Worm (Caenorhabditis elegans) whole organism, late embryonic: Measurements from ENCODE around the gene acy-1.
A peak's percentile ranks its signal among the peaks of the same experiment; 100 is the strongest.
"Not testable (repeated sequence)": the region's sequence is repeated elsewhere in the genome, so short reads cannot be mapped to it uniquely, and the experiment has no call there.

Experiments
- C08G9.2 ChIP-seq: sonication (generic microtip); optimal IDR thresholded peaks from 2 replicates; lab custom pipeline; 2016; ENCODE audit warnings: mild to moderate bottlenecking, missing genetic modification characterization, moderate library complexity, missing compliant biosample characterization
- C38D4.7 ChIP-seq: fragments of 200-800 bp; sonication (Bioruptor generic); optimal IDR thresholded peaks from 2 replicates; lab custom pipeline; 2018; ENCODE audit warnings: mild to moderate bottlenecking, missing genetic modification characterization, moderate library complexity, missing compliant biosample characterization
- K02D7.2 ChIP-seq: sonication (generic microtip); optimal IDR thresholded peaks from 2 replicates; lab custom pipeline; 2017; ENCODE audit warnings: mild to moderate bottlenecking, missing genetic modification characterization, missing compliant biosample characterization
- K09A11.1 ChIP-seq: sonication (generic microtip); optimal IDR thresholded peaks from 2 replicates; lab custom pipeline; 2017; ENCODE audit warnings: antibody characterized with exemption, mild to moderate bottlenecking, missing genetic modification characterization, missing compliant biosample characterization; ENCODE audit not compliant: insufficient read depth
- T23F11.4 ChIP-seq: fragments of 200-800 bp; sonication (Bioruptor generic); optimal IDR thresholded peaks from 2 replicates; lab custom pipeline; 2018; ENCODE audit warnings: mild to moderate bottlenecking, missing genetic modification characterization, missing compliant biosample characterization
- ahr-1 ChIP-seq: sonication (generic microtip); optimal IDR thresholded peaks from 2 replicates; lab custom pipeline; 2016; ENCODE audit warnings: missing genetic modification characterization, missing compliant biosample characterization
- ama-1 ChIP-seq: fragments of 150-350 bp; optimal IDR thresholded peaks from 2 replicates; lab custom pipeline; 2014
- ceh-18 ChIP-seq: sonication (generic microtip); optimal IDR thresholded peaks from 2 replicates; lab custom pipeline; 2016; ENCODE audit warnings: missing genetic modification characterization, missing compliant biosample characterization
- ceh-22 ChIP-seq: sonication (generic microtip); optimal IDR thresholded peaks from 2 replicates; lab custom pipeline; 2017; ENCODE audit warnings: missing biosample characterization, missing genetic modification characterization
- ceh-24 ChIP-seq: sonication (generic microtip); optimal IDR thresholded peaks from 2 replicates; lab custom pipeline; 2016; ENCODE audit warnings: mild to moderate bottlenecking, missing genetic modification characterization, missing compliant biosample characterization
- ceh-30 ChIP-seq: fragments of 150-350 bp; optimal IDR thresholded peaks from 2 replicates; lab custom pipeline; 2014; ENCODE audit warnings: missing biosample characterization, missing genetic modification characterization
- ceh-31 ChIP-seq: sonication (generic microtip); optimal IDR thresholded peaks from 2 replicates; lab custom pipeline; 2016; ENCODE audit warnings: missing genetic modification characterization, missing compliant biosample characterization
- ceh-34 ChIP-seq: sonication (generic microtip); optimal IDR thresholded peaks from 2 replicates; lab custom pipeline; 2016; ENCODE audit warnings: mild to moderate bottlenecking, missing genetic modification characterization, missing compliant biosample characterization
- ceh-48 ChIP-seq: sonication (generic microtip); optimal IDR thresholded peaks from 2 replicates; lab custom pipeline; 2016; ENCODE audit warnings: missing genetic modification characterization, inconsistent platforms, missing compliant biosample characterization
- elt-2 ChIP-seq: sonication (generic microtip); optimal IDR thresholded peaks from 2 replicates; lab custom pipeline; 2016; ENCODE audit warnings: missing genetic modification reagents, missing genetic modification characterization, missing compliant biosample characterization
- elt-4 ChIP-seq: sonication (generic microtip); optimal IDR thresholded peaks from 2 replicates; lab custom pipeline; 2016; ENCODE audit warnings: missing genetic modification characterization, missing compliant biosample characterization
- eyg-1 ChIP-seq: sonication (generic microtip); optimal IDR thresholded peaks from 2 replicates; lab custom pipeline; 2016; ENCODE audit warnings: missing genotype, missing genetic modification characterization, missing compliant biosample characterization
- fkh-10 ChIP-seq: fragments of 150-350 bp; optimal IDR thresholded peaks from 2 replicates; lab custom pipeline; 2014; ENCODE audit warnings: missing biosample characterization, missing genetic modification reagents, missing genetic modification characterization
- gmeb-2 ChIP-seq: sonication (generic microtip); optimal IDR thresholded peaks from 2 replicates; lab custom pipeline; 2016; ENCODE audit warnings: missing genetic modification characterization, inconsistent platforms, missing compliant biosample characterization
- hlh-15 ChIP-seq: sonication (generic microtip); optimal IDR thresholded peaks from 2 replicates; lab custom pipeline; 2016; ENCODE audit warnings: missing genetic modification characterization, missing compliant biosample characterization
- hlh-30 ChIP-seq: sonication (generic microtip); optimal IDR thresholded peaks from 2 replicates; lab custom pipeline; 2017; ENCODE audit warnings: antibody characterized with exemption, missing genetic modification characterization, missing compliant biosample characterization; ENCODE audit not compliant: insufficient read depth
- hlh-8 ChIP-seq: sonication (generic microtip); optimal IDR thresholded peaks from 2 replicates; lab custom pipeline; 2016; ENCODE audit warnings: missing genotype, missing genetic modification characterization, missing compliant biosample characterization
- lin-11 ChIP-seq: fragments of 200-800 bp; sonication (Bioruptor generic); optimal IDR thresholded peaks from 2 replicates; lab custom pipeline; 2018; ENCODE audit warnings: mild to moderate bottlenecking, missing genetic modification characterization, missing compliant biosample characterization
- madf-2 ChIP-seq: sonication (generic microtip); optimal IDR thresholded peaks from 2 replicates; lab custom pipeline; 2017; ENCODE audit warnings: missing genetic modification characterization, missing compliant biosample characterization
- mec-3 ChIP-seq: sonication (generic microtip); optimal IDR thresholded peaks from 2 replicates; lab custom pipeline; 2016; ENCODE audit warnings: borderline replicate concordance, missing genetic modification characterization, missing compliant biosample characterization
- npax-4 ChIP-seq: sonication (generic microtip); optimal IDR thresholded peaks from 2 replicates; lab custom pipeline; 2016; ENCODE audit warnings: missing genetic modification characterization, missing compliant biosample characterization
- pat-9 ChIP-seq: fragments of 200-800 bp; sonication (Bioruptor generic); optimal IDR thresholded peaks from 2 replicates; lab custom pipeline; 2018; ENCODE audit warnings: mild to moderate bottlenecking, missing genetic modification characterization, moderate library complexity, missing compliant biosample characterization
- pha-2 ChIP-seq: sonication (generic microtip); optimal IDR thresholded peaks from 2 replicates; lab custom pipeline; 2017; ENCODE audit warnings: mild to moderate bottlenecking, missing genetic modification characterization, missing compliant biosample characterization
- pha-4 ChIP-seq: fragments of 150-350 bp; optimal IDR thresholded peaks from 2 replicates; lab custom pipeline; 2018; ENCODE audit warnings: missing biosample characterization, missing genetic modification reagents, missing genetic modification characterization
- pqm-1 ChIP-seq: sonication (generic microtip); optimal IDR thresholded peaks from 2 replicates; lab custom pipeline; 2016; ENCODE audit warnings: missing genetic modification characterization, missing compliant biosample characterization
- ref-2 ChIP-seq: sonication (generic microtip); optimal IDR thresholded peaks from 2 replicates; lab custom pipeline; 2016; ENCODE audit warnings: missing genetic modification characterization, missing compliant biosample characterization
- syd-9 ChIP-seq: sonication (generic microtip); optimal IDR thresholded peaks from 2 replicates; lab custom pipeline; 2016; ENCODE audit warnings: mild to moderate bottlenecking, missing genetic modification characterization, moderate library complexity, missing compliant biosample characterization
- ttx-3 ChIP-seq: sonication (generic microtip); optimal IDR thresholded peaks from 2 replicates; lab custom pipeline; 2016; ENCODE audit warnings: missing genetic modification reagents, missing genetic modification characterization, missing compliant biosample characterization
- unc-3 ChIP-seq, 2 experiments: fragments of 200-800 bp in 1 of 2; sonication (Bioruptor generic) in 1 of 2; sonication (generic microtip) in 1 of 2; conservative IDR thresholded peaks in 1 of 2; optimal IDR thresholded peaks in 1 of 2; 2 replicates each; pipeline versions ENCODE4 v1.3.6 to Lab custom; 2016 to 2022; ENCODE audit warnings: missing compliant biosample characterization in 2 of 2, missing genetic modification characterization in 2 of 2, missing genetic modification reagents in 1 of 2
- unc-42 ChIP-seq: sonication (generic microtip); optimal IDR thresholded peaks from 2 replicates; lab custom pipeline; 2016; ENCODE audit warnings: missing genotype, missing genetic modification characterization, missing compliant biosample characterization
- unc-55 ChIP-seq: sonication (generic microtip); optimal IDR thresholded peaks from 2 replicates; lab custom pipeline; 2017; ENCODE audit warnings: missing biosample characterization, missing genetic modification reagents, missing genetic modification characterization
- unc-86 ChIP-seq: sonication (generic microtip); optimal IDR thresholded peaks from 2 replicates; lab custom pipeline; 2016; ENCODE audit warnings: missing genetic modification characterization, missing compliant biosample characterization
- ztf-16 ChIP-seq: sonication (generic microtip); optimal IDR thresholded peaks from 2 replicates; lab custom pipeline; 2017; ENCODE audit warnings: missing genetic modification characterization, missing compliant biosample characterization

acy-1 gene

ce11 chrIII:4735443-4735842, 13.5 kb downstream of the acy-1 start, which contains the start of gene F17C8.7:
Gene F17C8.7, plus strand, starts transcription at chrIII:4735743.
- TF ChIP-seq hlh-15 (tag; lab: Kevin White, UChicago) (no peak), ref-2 (no peak), eyg-1 (tag; lab: Kevin White, UChicago) (no peak), ztf-16 (tag; lab: Kevin White, UChicago) (no peak), C08G9.2 (tag; lab: Kevin White, UChicago) (no peak), unc-55 (no peak), K02D7.2 (tag; lab: Kevin White, UChicago) (no peak), hlh-30 (tag; lab: Kevin White, UChicago) (no peak), ttx-3 (tag; lab: Kevin White, UChicago) (no peak), mec-3 (no peak), fkh-10 (GFP tag; lab: Kevin White, UChicago) (no peak), ahr-1 (tag; lab: Kevin White, UChicago) (no peak), pqm-1 (tag; lab: Kevin White, UChicago) (no peak)

DNA sequence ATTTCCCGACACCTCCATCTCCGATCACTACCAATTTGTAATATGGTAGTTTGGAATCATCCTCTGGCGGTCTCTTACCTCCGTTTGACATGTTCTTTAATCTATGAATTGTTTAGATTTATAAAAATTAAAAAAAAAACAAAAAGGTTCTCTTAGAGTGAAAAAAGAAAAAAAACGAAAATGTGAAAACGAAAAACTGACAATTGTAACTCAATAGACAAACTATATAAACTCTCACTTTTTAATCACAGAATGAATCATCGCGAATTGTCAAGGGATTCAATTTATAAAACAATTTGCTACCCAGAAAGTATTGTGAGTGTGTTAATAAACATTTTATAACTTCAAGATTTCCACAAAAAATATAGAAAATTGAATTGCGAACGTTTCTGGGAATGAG, 18.1 kb downstream of the acy-1 start, which contains the start of gene ras-2:
Gene ras-2, minus strand, starts transcription at position 101 of the 400 bp plus-strand sequence.
- TF ChIP-seq pha-2 (tag; lab: Kevin White, UChicago) (no peak), K02D7.2 (tag; lab: Kevin White, UChicago) (no peak), ceh-18 (tag; lab: Kevin White, UChicago) (no peak), ref-2 (no peak), lin-11 (no peak), ceh-31 (no peak), madf-2 (tag; lab: Kevin White, UChicago) (no peak), T23F11.4 (GFP tag; lab: Kevin White, UChicago) (no peak)

DNA sequence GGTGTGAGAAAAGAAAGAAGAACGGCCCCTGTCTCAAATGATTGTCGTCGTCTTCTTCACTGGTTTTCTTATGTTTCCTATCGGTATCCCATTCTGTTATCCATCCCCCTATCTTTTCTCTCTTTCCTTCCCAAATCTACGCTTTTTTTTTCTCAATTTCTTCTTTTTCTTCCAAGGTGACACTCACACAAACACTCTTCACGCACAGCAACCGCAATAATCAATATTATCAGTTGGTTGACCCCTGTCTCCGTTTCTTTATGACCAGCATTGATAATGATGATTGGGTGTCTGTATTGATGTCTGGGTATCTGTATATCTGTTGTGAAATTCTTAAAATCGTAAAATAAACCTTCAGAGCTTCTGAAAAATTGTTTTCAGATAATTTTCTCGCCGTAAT, 18.9 kb downstream of the acy-1 start:
- TF ChIP-seq syd-9, result no peak
- TF ChIP-seq elt-2 (tag; lab: Kevin White, UChicago), result peak; percentile 27
- no peak for TF ChIP-seq ceh-24 (tag; lab: Kevin White, UChicago)

DNA sequence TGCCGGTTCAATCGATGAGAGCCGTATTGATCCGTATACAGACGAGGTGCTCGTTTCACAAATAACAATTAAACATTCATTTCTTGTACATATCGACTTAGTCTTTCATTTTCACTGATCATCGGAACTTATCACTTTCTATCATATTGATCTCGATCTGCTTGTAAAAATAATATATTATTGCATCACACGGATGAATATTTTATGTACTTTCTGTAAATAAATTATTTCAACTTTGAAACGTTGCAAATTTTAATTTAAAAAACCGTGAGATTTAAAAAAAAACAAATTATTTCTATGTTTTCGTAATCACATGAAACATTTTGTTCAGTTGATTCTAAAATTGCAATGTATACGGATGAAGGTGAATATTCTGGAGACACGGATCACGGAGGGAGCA, 20.7 kb downstream of the acy-1 start, which contains the start of gene twk-6:
Gene twk-6, plus strand, starts transcription at position 301 of the 400 bp plus-strand sequence.
- TF ChIP-seq K09A11.1 (tag; lab: Kevin White, UChicago); pat-9 (tag; lab: Kevin White, UChicago); unc-86: not testable (repeated sequence)
- TF ChIP-seq, all 69 proteins: peak for 0; not testable (repeated sequence) for 69

DNA sequence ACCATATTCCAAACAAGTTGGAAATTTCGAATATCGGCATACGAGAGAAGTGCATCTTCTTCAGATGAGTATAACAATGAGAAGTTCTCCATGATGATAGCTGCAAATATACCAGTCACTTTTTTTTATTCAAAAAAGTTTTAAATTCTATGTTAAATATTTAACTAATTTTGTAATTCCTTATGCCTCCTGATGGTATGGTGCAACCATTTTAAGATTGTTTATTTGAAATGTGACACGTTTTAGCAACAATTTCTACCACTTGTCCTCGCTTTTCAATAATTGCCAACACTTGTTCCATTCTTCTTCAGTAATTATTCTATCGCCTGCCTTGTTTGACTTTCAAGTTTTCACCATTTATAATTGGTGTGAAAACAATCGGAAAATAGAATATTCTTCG, 24.0 kb downstream of the acy-1 start, which contains the start of gene F17C8.6:
Gene F17C8.6, minus strand, starts transcription at position 101 of the 400 bp plus-strand sequence.
- no peak for TF ChIP-seq ceh-31
- TF ChIP-seq unc-3 (GFP tag; conservative IDR thresholded peaks at IDR 0.05; lab: Robert Waterston, UW), result no peak
- TF ChIP-seq unc-3 (tag; optimal IDR thresholded peaks at IDR 0.05; lab: Kevin White, UChicago), result no peak
- TF ChIP-seq pha-4 (tag; lab: Kevin White, UChicago), result no peak
- TF ChIP-seq K02D7.2 (tag; lab: Kevin White, UChicago), result no peak
- TF ChIP-seq ttx-3 (tag; lab: Kevin White, UChicago), result no peak
- no peak for TF ChIP-seq ceh-22 (tag; lab: Kevin White, UChicago)
- TF ChIP-seq hlh-8 (tag; lab: Kevin White, UChicago), result no peak
- TF ChIP-seq elt-2 (tag; lab: Kevin White, UChicago), result no peak
- no peak for TF ChIP-seq lin-11
- no peak for TF ChIP-seq npax-4

- TF ChIP-seq fkh-10 (GFP tag; lab: Kevin White, UChicago) (no peak), hlh-30 (tag; lab: Kevin White, UChicago) (no peak), unc-3 (GFP tag; conservative IDR thresholded peaks at IDR 0.05; lab: Robert Waterston, UW) (no peak), unc-3 (tag; optimal IDR thresholded peaks at IDR 0.05; lab: Kevin White, UChicago) (no peak), ceh-24 (tag; lab: Kevin White, UChicago) (no peak), ceh-48 (tag; lab: Kevin White, UChicago) (no peak), T23F11.4 (GFP tag; lab: Kevin White, UChicago) (no peak), gmeb-2 (tag; lab: Kevin White, UChicago) (no peak), elt-4 (tag; lab: Kevin White, UChicago) (no peak), syd-9 (no peak), ceh-30 (tag; lab: Kevin White, UChicago) (no peak), lin-11 (no peak), C38D4.7 (no peak), ceh-34 (tag; lab: Kevin White, UChicago) (no peak), ceh-22 (tag; lab: Kevin White, UChicago) (no peak), ceh-18 (tag; lab: Kevin White, UChicago) (no peak), mec-3 (no peak), npax-4 (no peak), unc-42 (tag; lab: Kevin White, UChicago) (no peak), ama-1 (lab: Kevin White, UChicago) (no peak)
Observed at ce11 chrIII:4748109-4748508, 26.2 kb downstream of the acy-1 start, which contains the start of gene col-89. Gene col-89, plus strand, starts transcription at chrIII:4748127.
